Worm (Caenorhabditis elegans) whole organism, young adult: ENCODE results near the gene F13A2.10.

Experiments used
- C17E4.6 ChIP-seq: fragments of 200-800 bp; sonication (Bioruptor generic); IDR thresholded peaks from 2 replicates; pipeline ENCODE4 v1.3.6; 2022; ENCODE audit warnings: missing genetic modification reagents, missing genetic modification characterization, missing compliant biosample characterization
- ama-1 ChIP-seq, 3 experiments: fragments of 150-350 bp in 1 of 3; sonication (generic microtip) in 2 of 3; optimal IDR thresholded peaks; 2 replicates each; lab custom pipeline; 2014 to 2018; ENCODE audit warnings: missing biosample characterization in 2 of 3, missing genetic modification characterization in 2 of 3, missing genetic modification reagents in 2 of 3
- attf-6 ChIP-seq: fragments of 200-800 bp; sonication (Bioruptor generic); IDR thresholded peaks from 2 replicates; pipeline ENCODE4 v1.3.6; 2022; ENCODE audit warnings: missing genetic modification reagents, missing genetic modification characterization, missing compliant biosample characterization
- dpl-1 ChIP-seq: fragments of 150-350 bp; optimal IDR thresholded peaks from 2 replicates; lab custom pipeline; 2014; ENCODE audit warnings: missing biosample characterization, missing genetic modification reagents, missing genetic modification characterization
- him-1 ChIP-seq: sonication (generic microtip); optimal IDR thresholded peaks from 2 replicates; lab custom pipeline; 2016; ENCODE audit warnings: missing genotype, missing genetic modification reagents, missing genetic modification characterization, missing compliant biosample characterization
- lag-1 ChIP-seq: fragments of 200-800 bp; sonication (Bioruptor generic); IDR thresholded peaks from 2 replicates; pipeline ENCODE4 v1.3.6; 2022; ENCODE audit warnings: missing genetic modification reagents, missing genetic modification characterization, missing compliant biosample characterization
- madf-3 ChIP-seq: fragments of 200-800 bp; sonication (Bioruptor generic); IDR thresholded peaks from 2 replicates; pipeline ENCODE4 v1.3.6; 2022; ENCODE audit warnings: missing genetic modification reagents, missing genetic modification characterization, missing compliant biosample characterization
- mes-4 ChIP-seq: sonication (generic microtip); optimal IDR thresholded peaks from 2 replicates; lab custom pipeline; 2016; ENCODE audit warnings: missing genotype, missing genetic modification characterization, missing compliant biosample characterization
- nfya-2 ChIP-seq: fragments of 200-800 bp; sonication (Bioruptor generic); IDR thresholded peaks from 2 replicates; pipeline ENCODE4 v1.3.6; 2022; ENCODE audit warnings: missing genetic modification reagents, missing genetic modification characterization, missing compliant biosample characterization
- nhr-120 ChIP-seq: fragments of 200-800 bp; sonication (Bioruptor generic); IDR thresholded peaks from 2 replicates; pipeline ENCODE4 v1.3.6; 2022; ENCODE audit warnings: missing genetic modification characterization, missing compliant biosample characterization
- snpc-4 ChIP-seq, 5 experiments: fragments of 150-350 bp in 1 of 5; sonication (generic microtip) in 4 of 5; optimal IDR thresholded peaks; 2 replicates each; lab custom pipeline; 2014 to 2018; ENCODE audit warnings: missing genetic modification characterization in 5 of 5, missing biosample characterization in 3 of 5, antibody characterized with exemption in 2 of 5, mild to moderate bottlenecking in 2 of 5, missing compliant biosample characterization in 2 of 5, missing genotype in 2 of 5, moderate library complexity in 2 of 5, missing genetic modification reagents in 1 of 5

ce11 chrV:4398127-4398526, 12.1 kb upstream of the F13A2.10 start:
- TF ChIP-seq him-1, result no peak
- TF ChIP-seq lag-1 (GFP tag; lab: Robert Waterston, UW), result no peak
- no peak for TF ChIP-seq mes-4
- no peak for TF ChIP-seq madf-3
- TF ChIP-seq ama-1 (optimal IDR thresholded peaks at IDR 0.05; lab: Kevin White, UChicago), result no peak
- no peak for TF ChIP-seq ama-1 (GFP tag; optimal IDR thresholded peaks at IDR 0.05; lab: Kevin White, UChicago)
- TF ChIP-seq nhr-120 (GFP tag; lab: Robert Waterston, UW), result no peak
- TF ChIP-seq nfya-2, result no peak
- TF ChIP-seq dpl-1 (GFP tag; lab: Kevin White, UChicago), result no peak
- no peak for TF ChIP-seq C17E4.6
- TF ChIP-seq attf-6 (GFP tag; lab: Robert Waterston, UW), result no peak
- TF ChIP-seq snpc-4 (GFP tag; optimal IDR thresholded peaks at IDR 0.05; lab: Kevin White, UChicago), result no peak
- TF ChIP-seq snpc-4 (tag; optimal IDR thresholded peaks at IDR 0.05; lab: Kevin White, UChicago), result no peak
